Worm (Caenorhabditis elegans) whole organism, L4 larva: Measurements from ENCODE around the gene T22B2.1.

Experiments used
- D1046.2 ChIP-seq: fragments of 200-800 bp; sonication (Bioruptor generic); IDR thresholded peaks from 2 replicates; pipeline ENCODE4 v1.3.6; 2022; ENCODE audit warnings: missing genetic modification characterization, missing compliant biosample characterization
- F10B5.3 ChIP-seq: sonication (generic microtip); optimal IDR thresholded peaks from 2 replicates; lab custom pipeline; 2016; ENCODE audit warnings: mild to moderate bottlenecking, missing genetic modification characterization, missing compliant biosample characterization
- F26F4.8 ChIP-seq: fragments of 200-800 bp; sonication (Bioruptor generic); conservative IDR thresholded peaks from 2 replicates; pipeline ENCODE4 v1.3.6; 2022; ENCODE audit warnings: missing genetic modification characterization, missing compliant biosample characterization
- F37D6.2 ChIP-seq: sonication (generic microtip); optimal IDR thresholded peaks from 2 replicates; lab custom pipeline; 2016; ENCODE audit warnings: mild to moderate bottlenecking, missing genetic modification characterization, missing compliant biosample characterization
- F49E8.2 ChIP-seq: sonication (generic microtip); optimal IDR thresholded peaks from 2 replicates; lab custom pipeline; 2016; ENCODE audit warnings: missing compliant biosample characterization, mild to moderate bottlenecking, missing genetic modification characterization, borderline replicate concordance
- T26A8.4 ChIP-seq: fragments of 200-800 bp; sonication (Bioruptor generic); IDR thresholded peaks from 2 replicates; pipeline ENCODE4 v1.3.6; 2022; ENCODE audit warnings: missing genetic modification characterization, missing compliant biosample characterization
- Y48G9A.11 ChIP-seq: fragments of 200-800 bp; sonication (Bioruptor generic); IDR thresholded peaks from 2 replicates; pipeline ENCODE4 v1.3.6; 2022; ENCODE audit warnings: missing genetic modification reagents, missing genetic modification characterization, missing compliant biosample characterization
- Y5F2A.4 ChIP-seq: fragments of 200-800 bp; sonication (Bioruptor generic); optimal IDR thresholded peaks from 2 replicates; lab custom pipeline; 2018; ENCODE audit warnings: mild to moderate bottlenecking, missing genetic modification characterization, missing compliant biosample characterization
- ZK337.2 ChIP-seq: fragments of 200-800 bp; sonication (Bioruptor generic); IDR thresholded peaks from 2 replicates; pipeline ENCODE4 v1.3.6; 2022; ENCODE audit warnings: missing genetic modification reagents, missing genetic modification characterization, missing compliant biosample characterization
- aha-1 ChIP-seq: fragments of 150-350 bp; peaks from one replicate; lab custom pipeline; 2014; ENCODE audit warnings: missing biosample characterization, missing genetic modification characterization
- aly-2 ChIP-seq: sonication (generic microtip); optimal IDR thresholded peaks from 2 replicates; lab custom pipeline; 2018; ENCODE audit warnings: missing biosample characterization, missing genetic modification characterization
- ama-1 ChIP-seq: fragments of 150-350 bp; optimal IDR thresholded peaks from 2 replicates; lab custom pipeline; 2014; ENCODE audit warnings: inconsistent platforms, mixed read lengths
- arid-1 ChIP-seq: fragments of 200-800 bp; sonication (Bioruptor generic); conservative IDR thresholded peaks from 2 replicates; pipeline ENCODE4 v1.3.6; 2022; ENCODE audit warnings: missing genetic modification reagents, missing genetic modification characterization, missing compliant biosample characterization
- ceh-20 ChIP-seq: fragments of 200-800 bp; sonication (Bioruptor generic); IDR thresholded peaks from 2 replicates; pipeline ENCODE4 v1.3.6; 2022; ENCODE audit warnings: missing genetic modification reagents, missing genetic modification characterization, missing compliant biosample characterization
- ceh-28 ChIP-seq: fragments of 150-350 bp; optimal IDR thresholded peaks from 2 replicates; lab custom pipeline; 2014; ENCODE audit warnings: missing biosample characterization, missing genetic modification reagents, missing genetic modification characterization
- ceh-44 ChIP-seq: fragments of 200-800 bp; sonication (Bioruptor generic); IDR thresholded peaks from 2 replicates; pipeline ENCODE4 v1.3.6; 2022; ENCODE audit warnings: missing genetic modification reagents, missing genetic modification characterization, missing compliant biosample characterization
- daf-16 ChIP-seq, 3 experiments: sonication (generic microtip); optimal IDR thresholded peaks; 2 replicates each; lab custom pipeline; 2016 to 2017; ENCODE audit warnings: missing genetic modification characterization in 3 of 3, missing genetic modification reagents in 3 of 3, mild to moderate bottlenecking in 2 of 3, missing compliant biosample characterization in 2 of 3, missing biosample characterization in 1 of 3, moderate library complexity in 1 of 3
- daf-8 ChIP-seq: fragments of 200-800 bp; sonication (Bioruptor generic); IDR thresholded peaks from 2 replicates; pipeline ENCODE4 v1.3.6; 2022; ENCODE audit warnings: missing genetic modification characterization, missing compliant biosample characterization
- dmd-9 ChIP-seq: fragments of 200-800 bp; sonication (Bioruptor generic); IDR thresholded peaks from 2 replicates; pipeline ENCODE4 v1.3.6; 2022; ENCODE audit warnings: missing genetic modification reagents, missing genetic modification characterization, missing compliant biosample characterization
- egl-43 ChIP-seq: fragments of 200-800 bp; sonication (Bioruptor generic); IDR thresholded peaks from 2 replicates; pipeline ENCODE4 v1.3.6; 2022; ENCODE audit warnings: missing genetic modification reagents, missing genetic modification characterization, missing compliant biosample characterization
- gei-8 ChIP-seq: fragments of 200-800 bp; sonication (Bioruptor generic); optimal IDR thresholded peaks from 2 replicates; lab custom pipeline; 2018; ENCODE audit warnings: mild to moderate bottlenecking, missing genetic modification characterization, missing compliant biosample characterization
- hif-1 ChIP-seq, 2 experiments: sonication (generic microtip); optimal IDR thresholded peaks; 2 replicates each; lab custom pipeline; 2016 to 2017; ENCODE audit warnings: missing compliant biosample characterization in 2 of 2, missing genetic modification characterization in 2 of 2, missing genetic modification reagents in 2 of 2, missing genotype in 2 of 2, mild to moderate bottlenecking in 1 of 2
- hlh-11 ChIP-seq: fragments of 200-800 bp; sonication (Bioruptor generic); optimal IDR thresholded peaks from 2 replicates; lab custom pipeline; 2018; ENCODE audit warnings: mild to moderate bottlenecking, missing genetic modification characterization, missing compliant biosample characterization
- hmg-1.1 ChIP-seq: fragments of 200-800 bp; sonication (Bioruptor generic); IDR thresholded peaks from 2 replicates; pipeline ENCODE4 v1.3.6; 2022; ENCODE audit warnings: missing genetic modification reagents, missing genetic modification characterization, missing compliant biosample characterization
- lin-1 ChIP-seq: fragments of 200-800 bp; sonication (Bioruptor generic); IDR thresholded peaks from 2 replicates; pipeline ENCODE4 v1.3.6; 2022; ENCODE audit warnings: missing genetic modification reagents, missing genetic modification characterization, missing compliant biosample characterization
- lin-13 ChIP-seq: fragments of 150-350 bp; optimal IDR thresholded peaks from 2 replicates; lab custom pipeline; 2014; ENCODE audit warnings: missing biosample characterization, missing genetic modification reagents, missing genetic modification characterization
- lin-39 ChIP-seq: fragments of 150-350 bp; optimal IDR thresholded peaks from 2 replicates; lab custom pipeline; 2014; ENCODE audit warnings: missing biosample characterization, missing genetic modification reagents, missing genetic modification characterization
- lir-3 ChIP-seq: sonication (generic microtip); optimal IDR thresholded peaks from 2 replicates; lab custom pipeline; 2016; ENCODE audit warnings: mild to moderate bottlenecking, missing genetic modification characterization, missing compliant biosample characterization
- lsy-2 ChIP-seq, 2 experiments: fragments of 150-350 bp in 1 of 2; sonication (generic microtip) in 1 of 2; optimal IDR thresholded peaks; 2 replicates each; lab custom pipeline; 2014 to 2017; ENCODE audit warnings: missing biosample characterization in 2 of 2, missing genetic modification characterization in 2 of 2
- mes-2 ChIP-seq: sonication (generic microtip); optimal IDR thresholded peaks from 2 replicates; lab custom pipeline; 2016; ENCODE audit warnings: missing genotype, mild to moderate bottlenecking, missing genetic modification characterization, missing compliant biosample characterization; ENCODE audit not compliant: poor library complexity, severe bottlenecking
- mxl-2 ChIP-seq: fragments of 200-800 bp; sonication (Bioruptor generic); conservative IDR thresholded peaks from 2 replicates; pipeline ENCODE4 v1.3.6; 2022; ENCODE audit warnings: missing genetic modification reagents, missing genetic modification characterization, missing compliant biosample characterization
- mxl-3 ChIP-seq: fragments of 200-800 bp; sonication (Bioruptor generic); optimal IDR thresholded peaks from 2 replicates; lab custom pipeline; 2018; ENCODE audit warnings: mild to moderate bottlenecking, missing genetic modification characterization, missing compliant biosample characterization
- nhr-10 ChIP-seq: fragments of 150-350 bp; optimal IDR thresholded peaks from 2 replicates; lab custom pipeline; 2014; ENCODE audit warnings: missing biosample characterization, missing genetic modification characterization
- nhr-237 ChIP-seq: sonication (generic microtip); optimal IDR thresholded peaks from 2 replicates; lab custom pipeline; 2017; ENCODE audit warnings: missing biosample characterization, missing genetic modification characterization
- nhr-25 ChIP-seq: sonication (generic microtip); optimal IDR thresholded peaks from 2 replicates; lab custom pipeline; 2017; ENCODE audit warnings: missing genetic modification characterization, mild to moderate bottlenecking, missing compliant biosample characterization, antibody characterized with exemption, moderate library complexity, borderline replicate concordance; ENCODE audit not compliant: insufficient read depth
- nhr-28 ChIP-seq: fragments of 150-350 bp; optimal IDR thresholded peaks from 2 replicates; lab custom pipeline; 2014; ENCODE audit warnings: missing biosample characterization, missing genetic modification characterization
- nhr-41 ChIP-seq: fragments of 200-800 bp; sonication (Bioruptor generic); IDR thresholded peaks from 2 replicates; pipeline ENCODE4 v1.3.6; 2022; ENCODE audit warnings: missing genetic modification reagents, missing genetic modification characterization, missing compliant biosample characterization
- nhr-42 ChIP-seq: fragments of 200-800 bp; sonication (Bioruptor generic); IDR thresholded peaks from 2 replicates; pipeline ENCODE4 v1.3.6; 2022; ENCODE audit warnings: missing genetic modification characterization, missing compliant biosample characterization
- nhr-6 ChIP-seq: fragments of 150-350 bp; optimal IDR thresholded peaks from 2 replicates; lab custom pipeline; 2014; ENCODE audit warnings: missing biosample characterization, missing genetic modification characterization
- pha-4 ChIP-seq, 2 experiments: fragments of 150-350 bp in 1 of 2; fragments of 200-800 bp in 1 of 2; sonication (Bioruptor generic) in 1 of 2; IDR thresholded peaks in 1 of 2; optimal IDR thresholded peaks in 1 of 2; 2 replicates each; pipeline versions ENCODE4 v1.3.6 to Lab custom; 2014 to 2022; ENCODE audit warnings: missing genetic modification characterization in 2 of 2, missing genetic modification reagents in 2 of 2, missing biosample characterization in 1 of 2, missing compliant biosample characterization in 1 of 2
- php-3 ChIP-seq: fragments of 200-800 bp; sonication (Bioruptor generic); IDR thresholded peaks from 2 replicates; pipeline ENCODE4 v1.3.6; 2022; ENCODE audit warnings: missing genetic modification reagents, missing genetic modification characterization, missing compliant biosample characterization
- rbr-2 ChIP-seq: sonication (generic microtip); optimal IDR thresholded peaks from 2 replicates; lab custom pipeline; 2016; ENCODE audit warnings: missing genotype, missing genetic modification characterization, missing compliant biosample characterization
- skn-1 ChIP-seq: fragments of 150-350 bp; optimal IDR thresholded peaks from 2 replicates; lab custom pipeline; 2014; ENCODE audit warnings: missing biosample characterization, missing genetic modification characterization
- snpc-4 ChIP-seq: fragments of 150-350 bp; optimal IDR thresholded peaks from 2 replicates; lab custom pipeline; 2014; ENCODE audit warnings: missing biosample characterization, missing genetic modification characterization
- spr-3 ChIP-seq: fragments of 200-800 bp; sonication (Bioruptor generic); optimal IDR thresholded peaks from 2 replicates; lab custom pipeline; 2018; ENCODE audit warnings: mild to moderate bottlenecking, missing genetic modification characterization, missing compliant biosample characterization
- tag-97 ChIP-seq: fragments of 200-800 bp; sonication (Bioruptor generic); IDR thresholded peaks from 2 replicates; pipeline ENCODE4 v1.3.6; 2022; ENCODE audit warnings: missing genetic modification characterization, missing compliant biosample characterization
- tra-1 ChIP-seq: fragments of 200-800 bp; sonication (Bioruptor generic); IDR thresholded peaks from 2 replicates; pipeline ENCODE4 v1.3.6; 2022; ENCODE audit warnings: missing genetic modification reagents, missing genetic modification characterization, missing compliant biosample characterization
- zfp-2 ChIP-seq: sonication (generic microtip); optimal IDR thresholded peaks from 2 replicates; lab custom pipeline; 2016; ENCODE audit warnings: mild to moderate bottlenecking, missing genetic modification characterization, missing compliant biosample characterization
- zip-11 ChIP-seq: fragments of 200-800 bp; sonication (Bioruptor generic); IDR thresholded peaks from 2 replicates; pipeline ENCODE4 v1.3.6; 2022; ENCODE audit warnings: missing genetic modification characterization, missing compliant biosample characterization
- ztf-11 ChIP-seq: fragments of 150-350 bp; optimal IDR thresholded peaks from 2 replicates; lab custom pipeline; 2014; ENCODE audit warnings: missing biosample characterization, missing genetic modification characterization
- ztf-7 ChIP-seq: fragments of 150-350 bp; optimal IDR thresholded peaks from 2 replicates; lab custom pipeline; 2014; ENCODE audit warnings: missing biosample characterization, missing genetic modification characterization

The T22B2.1 gene

DNA sequence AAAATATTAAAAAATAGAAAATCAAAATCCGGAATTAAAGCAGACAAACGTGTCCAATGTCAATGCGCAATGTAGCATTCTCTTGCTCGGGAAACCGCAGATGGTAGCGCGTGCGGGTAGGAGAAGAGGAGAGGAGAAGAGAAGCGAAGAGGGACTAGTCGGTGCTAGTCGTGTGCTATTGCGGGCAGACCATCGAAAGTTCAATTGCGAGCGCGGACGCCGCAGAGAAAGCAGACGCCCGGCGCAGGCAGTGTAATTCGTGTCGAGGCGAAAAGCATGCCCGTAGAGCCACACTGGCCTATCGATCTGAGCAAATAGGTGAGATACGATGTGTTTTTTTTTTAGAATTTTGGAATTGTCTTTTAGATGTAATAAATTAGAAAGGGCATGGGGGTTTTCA, 19.8 kb downstream of the T22B2.1 start (continued):
- no peak for TF ChIP-seq snpc-4
- no peak for TF ChIP-seq D1046.2 (GFP tag; lab: Robert Waterston, UW)
- no peak for TF ChIP-seq nhr-237 (tag; lab: Kevin White, UChicago)
- no peak for TF ChIP-seq mxl-2 (GFP tag; lab: Robert Waterston, UW)
- TF ChIP-seq F26F4.8 (GFP tag; lab: Robert Waterston, UW): no peak
- TF ChIP-seq aha-1 (tag; lab: Kevin White, UChicago): peak; percentile 55
- no peak for TF ChIP-seq daf-8 (GFP tag; lab: Robert Waterston, UW)
- peak; percentile 55; the same call in 1 of the 2 replicates for TF ChIP-seq pha-4 (GFP tag; IDR thresholded peaks at IDR 0.05; lab: Robert Waterston, UW)
- TF ChIP-seq pha-4 (tag; optimal IDR thresholded peaks at IDR 0.05; lab: Kevin White, UChicago): no peak
- TF ChIP-seq arid-1: no peak
- no peak for TF ChIP-seq nhr-10 (tag; lab: Kevin White, UChicago)
- TF ChIP-seq ceh-44: no peak
- TF ChIP-seq tag-97 (GFP tag; lab: Robert Waterston, UW): no peak
- TF ChIP-seq ztf-11: no peak
- no peak for TF ChIP-seq F49E8.2
- TF ChIP-seq php-3: 0 out of 2 replicates have a peak, but pooled peaks have one; percentile 48
- TF ChIP-seq rbr-2 (tag; lab: Kevin White, UChicago): peak; percentile 77
- no peak for TF ChIP-seq Y48G9A.11 (GFP tag; lab: Robert Waterston, UW)
- no peak for TF ChIP-seq spr-3 (GFP tag; lab: Kevin White, UChicago)
- TF ChIP-seq hmg-1.1: peak; percentile 85
- TF ChIP-seq nhr-28: peak; percentile 28
- no peak for TF ChIP-seq gei-8 (GFP tag; lab: Kevin White, UChicago)
- TF ChIP-seq ceh-28 (tag; lab: Kevin White, UChicago): no peak
- TF ChIP-seq skn-1 (tag; lab: Kevin White, UChicago): no peak
- peak; percentile 67 for TF ChIP-seq hlh-11 (tag; lab: Kevin White, UChicago)
- no peak for TF ChIP-seq zfp-2
- no peak for TF ChIP-seq zip-11
- TF ChIP-seq F37D6.2 (tag; lab: Kevin White, UChicago): no peak
- no peak for TF ChIP-seq nhr-6 (tag; lab: Kevin White, UChicago)
- peak in 1 of 2 experiments; percentile 50 for TF ChIP-seq hif-1 (tag; optimal IDR thresholded peaks at IDR 0.05; lab: Kevin White, UChicago)
- no peak for TF ChIP-seq F10B5.3
- no peak for TF ChIP-seq nhr-41 (GFP tag; lab: Robert Waterston, UW)
- no peak for TF ChIP-seq lir-3 (tag; lab: Kevin White, UChicago)
- no peak for TF ChIP-seq Y5F2A.4
- no peak for TF ChIP-seq ztf-7 (tag; lab: Kevin White, UChicago)
- TF ChIP-seq nhr-25 (tag; lab: Kevin White, UChicago): no peak
- TF ChIP-seq mes-2 (tag; lab: Kevin White, UChicago): peak; percentile 59
- no peak for TF ChIP-seq T26A8.4 (GFP tag; lab: Robert Waterston, UW)
- no peak; the same call in 1 of the 2 replicates for TF ChIP-seq egl-43 (GFP tag; lab: Robert Waterston, UW)
- peak; percentile 59 for TF ChIP-seq mxl-3 (GFP tag; lab: Kevin White, UChicago)
- no peak for TF ChIP-seq ama-1 (lab: Kevin White, UChicago)
- TF ChIP-seq ceh-20 (GFP tag; lab: Robert Waterston, UW): no peak
- TF ChIP-seq lsy-2 (tag; optimal IDR thresholded peaks at IDR 0.05; lab: Kevin White, UChicago): peak; percentile 2 to 26
- TF ChIP-seq tra-1: no peak
- no peak for TF ChIP-seq aly-2 (tag; lab: Kevin White, UChicago)
- no peak for TF ChIP-seq lin-1 (GFP tag; lab: Robert Waterston, UW)
- no peak for TF ChIP-seq lin-39 (tag; lab: Kevin White, UChicago)
- TF ChIP-seq lin-13 (GFP tag; lab: Kevin White, UChicago): no peak
- TF ChIP-seq nhr-42 (GFP tag; lab: Robert Waterston, UW): no peak
- TF ChIP-seq ZK337.2 (GFP tag; lab: Robert Waterston, UW): no peak
- TF ChIP-seq dmd-9 (GFP tag; lab: Robert Waterston, UW): no peak
- no peak for TF ChIP-seq daf-16 (GFP tag; optimal IDR thresholded peaks at IDR 0.05; lab: Kevin White, UChicago)
- TF ChIP-seq daf-16 (tag; optimal IDR thresholded peaks at IDR 0.05; lab: Kevin White, UChicago): peak; percentile 1
